Worm (Caenorhabditis elegans): Measurements from ENCODE around the gene rmd-6.

The rmd-6 gene

DNA sequence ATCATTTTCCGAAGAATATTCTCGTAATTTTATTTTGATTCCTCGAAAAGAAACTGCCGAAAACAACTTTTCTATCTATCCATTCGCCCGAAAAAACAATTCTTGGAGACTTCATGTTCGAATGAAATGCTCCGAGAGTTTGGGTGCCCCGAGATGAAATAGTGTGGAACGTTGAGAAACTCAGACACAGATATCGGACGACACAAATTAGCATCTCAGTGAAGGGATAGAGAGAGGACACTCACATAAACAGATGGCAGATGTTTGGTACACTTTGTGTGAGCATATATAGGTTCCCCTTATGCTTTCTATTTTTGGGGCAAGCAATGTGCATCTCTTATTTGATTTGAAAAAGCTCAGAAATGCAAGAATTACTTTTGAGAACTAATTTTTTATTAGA, 10.2 kb downstream of the rmd-6 start:
- TF ChIP-seq ceh-6 (GFP tag; optimal IDR thresholded peaks at IDR 0.05): no peak
- no peak for TF ChIP-seq ceh-2 (tag; optimal IDR thresholded peaks at IDR 0.05)
- no peak for TF ChIP-seq ttx-3 (tag; optimal IDR thresholded peaks at IDR 0.05)
- peak; percentile 36 for TF ChIP-seq nfya-1 (tag; optimal IDR thresholded peaks at IDR 0.05)
- TF ChIP-seq hlh-6 (tag; optimal IDR thresholded peaks at IDR 0.05): no peak
- TF ChIP-seq hlh-8 (tag; optimal IDR thresholded peaks at IDR 0.05): peak; percentile 53
- TF ChIP-seq unc-42 (tag; optimal IDR thresholded peaks at IDR 0.05): peak; percentile 9

DNA sequence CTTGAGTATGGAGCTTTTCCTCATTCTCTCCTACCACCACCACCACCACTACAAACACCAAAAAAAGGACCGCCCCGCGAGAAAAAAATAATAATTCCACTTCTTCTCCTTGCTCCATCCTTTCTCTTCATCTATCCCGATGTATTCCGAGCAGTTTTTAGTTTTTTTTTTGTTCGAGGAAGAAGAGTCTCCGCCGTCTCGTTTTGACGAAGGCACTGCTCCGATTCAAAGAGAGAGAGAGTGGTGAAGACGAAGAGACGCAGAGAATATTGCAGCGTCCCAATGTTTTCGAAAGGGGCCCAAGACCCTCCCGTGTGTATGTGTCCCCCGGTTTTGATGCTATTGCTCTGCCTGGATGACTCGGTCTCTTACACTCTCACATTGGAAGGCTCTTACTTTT, 12.5 kb downstream of the rmd-6 start:
- TF ChIP-seq tbx-2 (tag; optimal IDR thresholded peaks at IDR 0.05) (peak; percentile 13), pax-1 (tag; optimal IDR thresholded peaks at IDR 0.05) (no peak), C08G9.2 (tag; optimal IDR thresholded peaks at IDR 0.05) (no peak)

DNA sequence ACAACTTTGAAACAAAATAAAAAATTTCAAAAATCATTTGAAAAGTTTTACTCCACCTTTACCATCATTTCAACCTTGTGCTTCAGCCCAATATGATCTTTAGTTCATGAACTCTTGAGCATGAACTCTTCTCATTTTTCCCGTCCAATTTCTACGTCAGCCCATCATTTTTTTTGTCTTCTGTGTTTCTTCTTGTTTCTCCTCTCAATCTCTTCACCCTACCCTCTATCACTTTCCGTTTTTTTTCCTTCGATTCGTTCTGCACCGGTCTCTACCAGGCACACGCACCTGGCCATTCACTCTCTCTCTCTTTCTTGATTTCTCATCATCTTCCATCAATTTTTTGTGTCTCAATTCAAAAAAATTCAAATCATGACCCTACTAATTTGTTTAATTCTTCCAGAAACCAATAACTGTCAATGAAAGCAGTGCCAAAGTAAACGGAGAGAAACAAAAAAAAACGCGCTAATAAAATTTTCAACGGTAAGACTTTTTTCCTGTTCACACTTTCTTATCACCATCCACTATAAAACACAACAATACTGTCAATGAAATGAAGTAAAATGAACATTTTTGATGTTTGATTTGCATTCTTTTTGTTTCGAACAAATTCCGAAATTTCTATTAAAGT, 14.4 kb downstream of the rmd-6 start, which contains the start of gene pygo-1:
Gene pygo-1, plus strand, starts transcription at position 404 of the 631 bp plus-strand sequence.
- TF ChIP-seq fkh-10 (GFP tag; optimal IDR thresholded peaks at IDR 0.05) (no peak), pqm-1 (tag; optimal IDR thresholded peaks at IDR 0.05) (no peak), nhr-11 (tag; optimal IDR thresholded peaks at IDR 0.05) (no peak), unc-86 (tag; optimal IDR thresholded peaks at IDR 0.05) (no peak), sdc-2 (tag; optimal IDR thresholded peaks at IDR 0.05) (no peak), ets-4 (tag; optimal IDR thresholded peaks at IDR 0.05) (no peak), unc-3 (GFP tag; conservative IDR thresholded peaks at IDR 0.05) (no peak), unc-3 (tag; optimal IDR thresholded peaks at IDR 0.05) (no peak), tbx-7 (tag; optimal IDR thresholded peaks at IDR 0.05) (no peak), lim-6 (tag; optimal IDR thresholded peaks at IDR 0.05) (no peak), sox-4 (tag; optimal IDR thresholded peaks at IDR 0.05) (no peak), unc-42 (tag; optimal IDR thresholded peaks at IDR 0.05) (no peak), zip-5 (tag; optimal IDR thresholded peaks at IDR 0.05) (no peak), hlh-13 (GFP tag; optimal IDR thresholded peaks at IDR 0.05) (no peak), ceh-31 (tag; optimal IDR thresholded peaks at IDR 0.05) (no peak), pag-3 (tag; optimal IDR thresholded peaks at IDR 0.05; ENCODE audit: borderline replicate concordance) (no peak)

DNA sequence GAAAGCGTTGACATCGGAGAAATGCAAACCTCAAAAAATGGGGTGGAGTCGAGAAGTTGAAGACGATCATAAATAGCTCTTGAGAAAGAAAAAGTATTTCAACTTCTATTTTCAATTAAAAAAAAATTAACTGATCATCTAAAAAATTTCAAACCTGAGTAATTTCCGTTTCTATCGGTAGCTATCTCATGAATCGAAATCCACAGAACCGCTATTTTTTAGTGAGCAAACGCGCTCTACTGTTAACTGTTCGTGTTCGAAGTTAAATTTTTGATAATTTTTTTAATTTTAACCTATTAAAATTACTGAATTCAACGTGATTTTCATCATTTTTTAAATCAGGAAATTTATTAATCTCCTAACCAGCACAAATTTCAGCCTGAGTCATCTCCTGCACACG, 15.2 kb downstream of the rmd-6 start:
- TF ChIP-seq K09A11.1 (tag; optimal IDR thresholded peaks at IDR 0.05; ENCODE audit: insufficient read depth) (no peak), fkh-10 (GFP tag; optimal IDR thresholded peaks at IDR 0.05) (no peak), dmd-4 (tag; optimal IDR thresholded peaks at IDR 0.05; ENCODE audit: borderline replicate concordance) (no peak), sox-4 (tag; optimal IDR thresholded peaks at IDR 0.05) (no peak), ceh-18 (tag; optimal IDR thresholded peaks at IDR 0.05) (no peak), eyg-1 (tag; optimal IDR thresholded peaks at IDR 0.05) (no peak), F13H6.1 (tag; optimal IDR thresholded peaks at IDR 0.05) (no peak), pax-1 (tag; optimal IDR thresholded peaks at IDR 0.05) (no peak), gmeb-2 (tag; optimal IDR thresholded peaks at IDR 0.05) (no peak), ceh-24 (tag; optimal IDR thresholded peaks at IDR 0.05) (no peak), rnt-1 (tag; optimal IDR thresholded peaks at IDR 0.05) (no peak), ceh-2 (tag; optimal IDR thresholded peaks at IDR 0.05) (no peak)

DNA sequence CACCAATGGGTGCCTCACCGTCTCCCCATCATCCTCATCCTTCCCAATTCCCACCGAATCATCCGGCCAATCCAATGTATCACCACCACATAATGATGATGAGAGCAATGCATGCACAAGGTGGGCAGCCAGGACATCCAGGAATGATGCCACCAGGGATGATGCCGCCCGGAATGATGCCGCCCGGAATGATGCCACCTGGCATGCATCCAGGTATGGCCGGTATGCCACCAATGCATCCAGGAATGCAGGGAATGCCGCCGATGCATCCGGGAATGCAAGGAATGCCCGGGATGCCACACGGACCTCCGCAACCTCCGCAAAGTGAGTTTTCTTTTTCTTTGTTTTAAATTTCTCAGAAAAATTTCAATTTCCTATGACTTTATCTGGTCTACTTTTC, 17.1 kb downstream of the rmd-6 start:
- TF ChIP-seq syd-9 (tag; optimal IDR thresholded peaks at IDR 0.05): no peak
- no peak for TF ChIP-seq nhr-232 (tag; optimal IDR thresholded peaks at IDR 0.05)
- no peak for TF ChIP-seq unc-55 (GFP tag; optimal IDR thresholded peaks at IDR 0.05)
- TF ChIP-seq Y22D7AL.16 (tag; optimal IDR thresholded peaks at IDR 0.05): no peak
- TF ChIP-seq dve-1 (tag; optimal IDR thresholded peaks at IDR 0.05): no peak
- no peak for TF ChIP-seq ceh-48 (tag; optimal IDR thresholded peaks at IDR 0.05)
- no peak for TF ChIP-seq sox-2 (GFP tag; IDR thresholded peaks at IDR 0.05)
- no peak for TF ChIP-seq pqm-1 (tag; optimal IDR thresholded peaks at IDR 0.05)
- no peak for TF ChIP-seq ceh-31 (tag; optimal IDR thresholded peaks at IDR 0.05)
- TF ChIP-seq pha-4 (tag; optimal IDR thresholded peaks at IDR 0.05): no peak
- no peak for TF ChIP-seq K02D7.2 (tag; optimal IDR thresholded peaks at IDR 0.05)
- no peak for TF ChIP-seq ceh-34 (tag; optimal IDR thresholded peaks at IDR 0.05)

Data from whole organism, late embryonic.